Worm (Caenorhabditis elegans): ENCODE measurements around the gene C32D5.7.

- no peak for TF ChIP-seq lin-11 (tag; optimal IDR thresholded peaks at IDR 0.05)
- TF ChIP-seq lsy-2 (tag; optimal IDR thresholded peaks at IDR 0.05), result peak in 1 of 2 experiments; percentile 10
- no peak for TF ChIP-seq fos-1 (tag; optimal IDR thresholded peaks at IDR 0.05)
Measured at ce11 chrII:6342455-6342854, 2.6 kb upstream of the C32D5.7 start.

Data from whole organism, L2 larva.